Fruit fly (Drosophila melanogaster): ENCODE data around the gene CG8219.
A peak's percentile ranks its signal among the peaks of the same experiment; 100 is the strongest.

The CG8219 gene

DNA sequence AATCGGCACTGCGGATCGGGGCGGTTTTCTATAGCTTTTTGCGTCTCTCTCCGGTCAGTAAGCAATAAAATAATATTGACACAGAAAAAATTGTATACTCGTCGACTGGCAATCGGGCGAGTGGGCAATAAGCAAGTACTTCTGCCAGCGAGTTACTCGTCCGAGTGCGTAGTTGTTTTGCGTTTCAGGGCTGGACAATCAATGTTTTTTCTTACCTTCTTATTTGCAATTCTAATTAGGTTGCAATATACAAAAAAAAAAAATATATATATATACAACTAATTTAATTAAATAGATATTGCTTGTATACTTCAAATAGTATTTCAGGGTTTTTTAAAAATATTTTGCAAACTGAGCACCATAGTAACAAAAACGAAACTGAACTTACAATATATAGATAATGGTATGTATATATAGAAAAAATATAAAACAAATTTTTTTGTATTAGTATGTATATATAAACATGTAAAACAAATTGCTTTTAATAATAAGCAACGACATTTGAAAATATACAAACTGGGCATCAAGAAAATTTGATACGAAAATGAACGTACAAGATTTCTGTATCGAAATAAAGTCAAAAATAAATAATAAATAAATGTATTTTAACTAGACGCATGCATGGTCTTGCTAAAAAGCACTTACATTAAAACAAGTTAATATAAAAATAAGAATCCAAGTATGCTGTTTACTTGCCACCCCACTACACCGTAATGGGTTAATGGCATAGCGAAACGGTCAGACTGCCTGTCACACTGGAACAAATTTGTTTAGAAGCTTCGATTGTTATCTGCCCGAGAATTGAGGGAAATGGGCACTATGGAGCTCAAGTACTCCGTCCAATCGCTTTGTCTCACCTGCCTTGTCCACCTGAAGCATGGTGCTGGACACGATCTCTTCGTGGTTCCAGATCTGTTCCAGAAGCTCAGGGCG, 11.0 kb upstream of the CG8219 start, which contains the start of the genes D19A and CG7386 (continued):
- TF ChIP-seq CG6765 (GFP tag; optimal IDR thresholded peaks at IDR 0.05) (peak; percentile 3), CG8478 (optimal IDR thresholded peaks at IDR 0.05) (no peak), CG31224 (GFP tag; IDR thresholded peaks at IDR 0.05) (0 out of 2 replicates have a peak, but pooled peaks have one; percentile 29), dm (GFP tag; optimal IDR thresholded peaks at IDR 0.05) (no peak), CG4424 (GFP tag; optimal IDR thresholded peaks at IDR 0.05) (peak; percentile 15), CG17328 (GFP tag; IDR thresholded peaks at IDR 0.05) (peak; percentile 54), CG33557 (GFP tag; optimal IDR thresholded peaks at IDR 0.05) (peak; percentile 48), CG7963 (GFP tag; IDR thresholded peaks at IDR 0.05; ENCODE audit: partially characterized antibody) (no peak), az2 (GFP tag; optimal IDR thresholded peaks at IDR 0.05) (peak; percentile 40), yki (optimal IDR thresholded peaks at IDR 0.05) (no peak), sisA (GFP tag; IDR thresholded peaks at IDR 0.05) (peak; percentile 72), seq (GFP tag; IDR thresholded peaks at IDR 0.05) (no peak), CG11696 (GFP tag; IDR thresholded peaks at IDR 0.05) (peak; percentile 38), zfh1 (GFP tag; IDR thresholded peaks at IDR 0.05) (peak; percentile 72), Ada2b (GFP tag; IDR thresholded peaks at IDR 0.05) (peak; percentile 59), CG3407 (GFP tag; optimal IDR thresholded peaks at IDR 0.05) (no peak), trh (GFP tag; optimal IDR thresholded peaks at IDR 0.05) (no peak), HmgD (GFP tag; optimal IDR thresholded peaks at IDR 0.05) (peak; percentile 62), ac (GFP tag; optimal IDR thresholded peaks at IDR 0.05) (no peak), ro (GFP tag; IDR thresholded peaks at IDR 0.05) (no peak), CG18619 (GFP tag; optimal IDR thresholded peaks at IDR 0.05) (peak; percentile 12), CG16779 (GFP tag; IDR thresholded peaks at IDR 0.05) (0 out of 2 replicates have a peak, but pooled peaks have one; percentile 20), Side (GFP tag; optimal IDR thresholded peaks at IDR 0.05) (peak; percentile 48), CG11695 (GFP tag; IDR thresholded peaks at IDR 0.05) (peak; percentile 52; the same call in 1 of the 3 replicates), CG12219 (GFP tag; optimal IDR thresholded peaks at IDR 0.05) (peak; percentile 42), Sox100B (GFP tag; optimal IDR thresholded peaks at IDR 0.05) (peak; percentile 53), schlank (tag; optimal IDR thresholded peaks at IDR 0.05) (no peak), crp (GFP tag; optimal IDR thresholded peaks at IDR 0.05) (no peak), BtbVII (GFP tag; optimal IDR thresholded peaks at IDR 0.05) (no peak), slbo (GFP tag; IDR thresholded peaks at IDR 0.05) (peak; percentile 86), tx (GFP tag; optimal IDR thresholded peaks at IDR 0.05) (peak; percentile 1), Dbx (GFP tag; IDR thresholded peaks at IDR 0.05) (peak; percentile 79), ara (GFP tag; IDR thresholded peaks at IDR 0.05) (peak; percentile 33; the same call in 1 of the 2 replicates), GATAe (GFP tag; conservative IDR thresholded peaks at IDR 0.05) (no peak), grn (GFP tag; optimal IDR thresholded peaks at IDR 0.05) (peak; percentile 76), D19A (tag; optimal IDR thresholded peaks at IDR 0.05) (peak; percentile 80), CG10543 (GFP tag; optimal IDR thresholded peaks at IDR 0.05) (peak; percentile 48), zf30C (GFP tag; optimal IDR thresholded peaks at IDR 0.05) (peak; percentile 87), CG1529 (GFP tag; optimal IDR thresholded peaks at IDR 0.05) (no peak), CG10959 (GFP tag; IDR thresholded peaks at IDR 0.05) (peak; percentile 71), Blimp-1 (GFP tag; optimal IDR thresholded peaks at IDR 0.05) (peak; percentile 48), CG5180 (GFP tag; optimal IDR thresholded peaks at IDR 0.05) (peak; percentile 29), CG43689 (GFP tag; IDR thresholded peaks at IDR 0.05) (0 out of 2 replicates have a peak, but pooled peaks have one; percentile 9), lmd (GFP tag; IDR thresholded peaks at IDR 0.05) (peak; percentile 65), Ptx1 (GFP tag; IDR thresholded peaks at IDR 0.05) (peak; percentile 67), CG14014 (GFP tag; IDR thresholded peaks at IDR 0.05) (peak; percentile 63; the same call in 1 of the 2 replicates), dmrt99B (tag; optimal IDR thresholded peaks at IDR 0.05) (peak; percentile 45), CG12769 (tag; optimal IDR thresholded peaks at IDR 0.05) (peak; percentile 15), CG13296 (GFP tag; optimal IDR thresholded peaks at IDR 0.05) (peak; percentile 57), al (GFP tag; IDR thresholded peaks at IDR 0.05) (peak; percentile 49)
